Fruit fly (Drosophila melanogaster) ovary, adult (tissue): ENCODE results near the gene Cpr30B.

Experiments used
- CG17801 ChIP-seq: fragments of 200-800 bp; optimal IDR thresholded peaks from 2 replicates; lab custom pipeline; 2019; ENCODE audit warnings: missing biosample characterization, mild to moderate bottlenecking, missing genetic modification characterization, moderate library complexity; ENCODE audit not compliant: partially characterized antibody

Cpr30B gene

DNA sequence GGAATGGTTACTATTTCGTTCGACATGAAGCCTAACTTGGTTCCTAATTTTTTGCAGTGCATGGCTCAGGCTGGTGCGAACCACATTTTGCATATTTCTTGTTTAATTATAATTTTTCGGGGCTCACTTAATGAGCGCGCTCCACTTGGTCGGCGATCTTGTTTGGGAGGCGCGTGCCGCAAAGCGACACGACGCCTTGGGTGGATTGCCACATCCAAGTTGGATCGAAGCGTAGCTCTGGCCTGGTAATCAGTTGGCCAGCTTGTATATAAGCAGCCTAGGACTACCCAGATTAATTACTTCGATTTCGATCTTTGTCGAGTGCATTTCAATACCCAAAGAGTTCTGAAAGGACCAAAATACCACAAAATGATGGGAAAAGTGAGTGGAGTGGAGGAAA is at the start of gene Cpr30B:
Cpr30B (plus strand) TSS at position 301 of the 400 bp plus-strand sequence.
- no peak for TF ChIP-seq CG17801 (GFP tag; lab: Kevin White, UChicago)

DNA sequence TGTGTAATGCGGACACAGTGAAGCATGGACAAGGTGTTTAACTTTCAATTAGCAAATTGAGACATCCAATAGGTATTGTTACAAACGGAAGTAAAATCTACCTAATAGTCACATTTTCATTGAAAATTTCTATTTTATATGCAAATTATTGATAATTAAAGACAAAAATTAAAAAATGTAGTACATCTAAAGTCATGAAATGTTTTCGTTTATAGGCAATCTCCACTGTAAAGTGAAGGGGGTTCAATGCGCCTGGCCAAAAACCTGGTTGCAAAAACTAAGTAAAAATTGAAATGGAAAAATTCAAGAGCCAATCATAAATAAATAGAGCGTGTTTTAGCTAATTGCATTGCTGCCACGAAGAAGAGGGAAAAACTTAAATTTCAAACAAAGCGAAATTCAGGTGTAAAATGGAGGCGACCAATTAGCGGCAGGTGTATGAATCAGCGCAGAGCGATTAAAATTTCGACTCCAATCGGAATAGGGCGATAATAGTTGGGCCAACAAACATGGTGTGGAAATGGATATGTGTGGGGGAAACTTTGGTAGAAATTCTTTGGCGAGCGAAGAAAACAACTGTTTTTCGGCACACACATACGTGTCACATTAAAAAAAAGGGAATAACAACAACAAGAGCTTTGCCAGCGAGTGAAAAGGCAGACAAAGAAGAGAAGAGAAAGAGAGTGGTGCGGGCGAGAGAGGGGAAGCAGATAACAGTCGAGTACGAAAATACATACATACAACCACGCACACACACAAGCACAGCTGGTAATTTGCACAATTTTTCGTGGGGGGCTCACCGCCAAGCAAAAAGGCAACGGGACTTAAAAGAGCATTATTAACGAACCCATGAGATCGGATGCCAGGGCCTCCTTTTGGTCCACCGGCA is 49.1 kb upstream of the Cpr30B start:
- peak; percentile 76 for TF ChIP-seq CG17801 (GFP tag; lab: Kevin White, UChicago)

DNA sequence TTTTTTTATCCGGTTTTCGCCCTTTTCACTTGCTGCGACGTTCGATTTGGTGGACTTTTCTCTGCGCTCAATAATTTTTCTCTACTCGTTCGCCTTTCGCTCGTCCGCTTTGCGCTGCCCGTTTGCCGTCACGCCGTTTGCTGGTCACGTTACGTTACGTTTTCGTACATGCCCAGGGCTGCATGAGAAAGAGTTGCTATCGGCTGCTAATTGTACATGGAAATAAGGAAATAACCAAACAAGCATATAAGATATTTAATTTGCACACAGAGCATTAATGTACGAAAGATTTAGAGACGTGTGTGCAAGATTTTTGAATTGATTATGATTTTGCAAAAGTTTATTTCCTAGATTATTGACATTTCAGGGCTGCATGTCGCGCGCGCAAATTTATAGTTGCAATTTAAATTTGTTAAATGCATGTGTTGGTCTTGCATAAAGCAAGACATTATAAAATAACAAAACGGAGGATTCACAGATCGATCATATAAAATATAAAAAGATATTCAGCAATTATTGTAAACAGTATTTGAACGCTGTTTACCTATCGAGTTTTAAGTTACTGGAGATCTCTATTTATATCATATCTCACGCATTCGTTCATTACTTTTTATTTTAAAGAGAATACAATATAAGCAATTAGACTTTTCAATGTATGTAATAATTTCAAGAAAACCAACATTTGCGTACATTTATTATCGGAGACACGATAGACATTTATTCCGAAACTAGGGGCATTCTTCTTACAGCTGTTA is 47.8 kb upstream of the Cpr30B start, which contains the start of gene Gdi:
Gdi (minus strand) TSS at position 214 of the 755 bp plus-strand sequence.
- TF ChIP-seq CG17801 (GFP tag; lab: Kevin White, UChicago), result no peak

DNA sequence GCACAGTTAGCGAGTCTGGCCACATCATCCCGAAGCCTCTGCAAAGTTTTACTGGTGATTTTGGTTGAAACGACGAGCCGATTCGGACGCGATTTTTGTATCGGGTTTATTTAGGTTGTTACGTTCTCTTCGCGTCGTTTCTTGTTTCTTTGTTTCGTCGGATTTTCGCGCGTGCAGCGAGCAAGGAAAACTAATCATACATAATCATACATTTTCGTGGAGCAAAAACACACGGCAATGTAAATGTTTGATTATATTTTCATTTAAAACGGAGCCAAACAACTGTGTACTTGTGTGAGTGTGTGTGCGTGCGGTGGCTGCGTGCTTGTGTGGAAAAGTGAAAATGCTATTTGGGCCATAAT is 47.3 kb upstream of the Cpr30B start, which contains the start of gene CG33298:
CG33298 (plus strand) TSS at position 57 of the 362 bp plus-strand sequence.
- peak; percentile 47 for TF ChIP-seq CG17801 (GFP tag; lab: Kevin White, UChicago)

DNA sequence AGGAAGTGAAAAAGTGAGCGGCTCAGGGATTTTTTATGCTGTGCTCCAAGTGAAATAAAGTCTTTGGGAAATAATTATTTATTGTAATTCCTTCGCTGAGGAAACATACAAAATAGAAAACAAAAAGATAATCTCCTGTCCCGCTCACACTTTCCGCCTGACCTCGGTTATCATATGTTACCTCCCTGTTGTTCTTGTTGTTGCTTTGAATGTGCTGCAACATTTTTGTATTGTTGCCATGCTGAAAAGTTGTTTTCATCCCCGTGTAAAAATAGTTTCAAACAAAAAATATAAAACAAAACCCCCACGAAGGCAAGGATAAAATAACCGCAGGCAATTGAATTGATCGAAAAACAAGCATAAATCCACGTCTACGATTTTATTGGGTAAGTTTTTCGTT is 46.8 kb upstream of the Cpr30B start:
- no peak for TF ChIP-seq CG17801 (GFP tag; lab: Kevin White, UChicago)

DNA sequence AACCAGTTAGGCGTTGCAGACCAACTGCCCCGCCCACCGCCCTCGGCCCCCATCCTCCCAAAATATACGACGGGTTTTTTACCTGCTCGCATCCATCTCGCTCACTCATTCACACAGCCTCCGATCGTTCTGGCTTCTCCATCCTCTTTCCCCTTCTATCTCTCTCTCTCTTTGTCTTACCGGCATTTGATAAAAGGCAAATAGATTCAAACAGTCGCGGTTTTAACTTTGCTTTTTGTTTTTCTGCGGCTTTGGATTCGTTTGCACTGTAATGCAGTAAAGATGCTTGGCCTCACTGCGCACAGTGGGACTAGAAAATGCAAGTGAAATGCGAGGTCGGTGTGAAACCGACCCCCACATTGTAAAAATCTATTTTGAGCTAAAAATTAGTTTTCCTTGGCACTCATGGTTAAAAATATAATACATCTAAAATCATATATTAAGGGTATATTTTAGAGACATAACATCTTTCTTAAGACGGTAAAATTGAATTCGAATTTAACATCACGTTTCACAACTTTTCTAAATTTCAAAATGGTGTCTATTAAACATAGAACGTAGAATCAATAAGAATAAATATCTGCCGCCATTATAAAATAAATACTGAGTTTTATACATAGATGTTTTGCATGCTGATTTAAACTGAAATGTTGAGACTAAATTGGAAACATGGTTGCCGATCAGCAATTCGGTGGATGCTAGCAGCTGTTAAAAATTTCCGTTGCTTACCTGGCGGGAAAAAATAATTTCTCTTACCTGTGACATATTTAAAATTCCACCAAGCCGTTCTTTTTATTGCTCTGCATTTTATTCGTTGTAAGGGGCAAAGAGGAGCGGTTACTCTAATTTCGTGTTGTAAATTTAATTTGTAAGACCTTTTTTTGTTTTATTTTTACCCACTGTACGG is 46.0 kb upstream of the Cpr30B start:
- TF ChIP-seq CG17801 (GFP tag; lab: Kevin White, UChicago), result no peak

- peak; percentile 59 for TF ChIP-seq CG17801 (GFP tag; lab: Kevin White, UChicago)
Measured at dm6 chr2L:9497285-9497660, 45.4 kb upstream of the Cpr30B start.

DNA sequence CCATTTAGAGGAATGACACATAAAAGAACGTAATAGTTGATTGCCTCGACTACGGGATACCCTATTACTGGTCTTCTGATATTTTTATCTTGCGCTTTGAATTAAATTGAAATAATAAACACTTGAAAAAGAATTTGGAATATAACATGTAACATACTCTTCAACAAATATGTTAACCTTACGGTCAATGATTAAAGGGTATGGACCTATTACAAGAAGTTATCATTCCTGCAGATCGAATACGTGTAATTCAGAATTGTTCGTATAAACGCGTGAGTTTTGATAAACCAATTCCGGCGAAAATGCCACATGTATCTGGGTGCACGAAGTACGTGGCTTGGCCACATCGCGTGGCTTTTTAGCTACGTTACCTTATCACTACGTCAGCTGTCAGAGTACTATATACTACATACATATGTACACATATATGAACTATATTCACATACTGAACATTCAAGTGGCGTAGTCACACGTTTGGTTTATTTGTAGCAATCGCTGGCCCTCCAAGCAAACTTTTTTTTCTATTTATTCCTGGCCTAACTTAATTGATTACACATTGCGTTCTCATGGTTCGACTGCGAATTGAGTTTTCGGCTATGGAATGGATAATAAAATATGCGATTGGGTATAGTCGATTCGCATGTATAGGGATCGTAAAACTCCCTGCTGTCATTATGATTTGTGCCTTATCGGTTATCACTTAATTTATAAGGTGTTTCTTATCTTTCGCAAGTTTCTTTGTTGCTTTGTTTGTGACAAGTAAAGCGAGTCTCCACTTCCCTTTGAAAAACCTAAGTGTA is 44.3 kb upstream of the Cpr30B start:
- peak; percentile 85 for TF ChIP-seq CG17801 (GFP tag; lab: Kevin White, UChicago)

DNA sequence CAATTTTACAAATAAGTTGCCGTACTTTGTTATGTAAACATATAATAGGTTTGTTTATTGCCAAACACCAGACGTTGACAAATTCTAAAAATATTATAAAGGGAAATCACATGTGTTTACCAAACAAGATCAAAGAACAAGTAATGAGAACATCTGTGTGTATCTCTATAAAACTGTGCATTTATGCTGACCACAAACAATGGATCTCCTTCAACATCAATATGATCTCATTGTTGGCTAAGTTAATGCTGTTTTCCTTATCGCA is 43.8 kb upstream of the Cpr30B start:
- TF ChIP-seq CG17801 (GFP tag; lab: Kevin White, UChicago), result no peak

DNA sequence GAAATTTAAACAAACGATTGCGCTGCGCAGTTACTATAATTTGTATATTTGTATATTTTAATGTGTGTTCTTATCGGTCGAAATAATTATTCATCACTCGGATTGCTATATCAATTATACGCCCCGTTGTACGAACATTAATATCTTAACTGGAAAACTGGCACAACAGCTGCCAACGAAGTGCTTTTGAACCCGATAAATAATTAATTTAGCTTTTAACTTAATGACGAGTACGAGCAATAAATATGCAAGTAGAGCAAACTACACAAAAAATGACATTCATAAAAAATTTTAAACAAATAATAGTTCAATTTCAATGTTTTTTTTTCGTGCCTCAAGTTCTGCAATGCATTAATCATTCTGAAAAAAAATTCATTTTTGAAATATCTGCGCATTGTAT is 42.2 kb upstream of the Cpr30B start:
- TF ChIP-seq CG17801 (GFP tag; lab: Kevin White, UChicago), result no peak

dm6 chr2L:9502786-9503443 is 39.8 kb upstream of the Cpr30B start:
- TF ChIP-seq CG17801 (GFP tag; lab: Kevin White, UChicago), result peak; percentile 74

DNA sequence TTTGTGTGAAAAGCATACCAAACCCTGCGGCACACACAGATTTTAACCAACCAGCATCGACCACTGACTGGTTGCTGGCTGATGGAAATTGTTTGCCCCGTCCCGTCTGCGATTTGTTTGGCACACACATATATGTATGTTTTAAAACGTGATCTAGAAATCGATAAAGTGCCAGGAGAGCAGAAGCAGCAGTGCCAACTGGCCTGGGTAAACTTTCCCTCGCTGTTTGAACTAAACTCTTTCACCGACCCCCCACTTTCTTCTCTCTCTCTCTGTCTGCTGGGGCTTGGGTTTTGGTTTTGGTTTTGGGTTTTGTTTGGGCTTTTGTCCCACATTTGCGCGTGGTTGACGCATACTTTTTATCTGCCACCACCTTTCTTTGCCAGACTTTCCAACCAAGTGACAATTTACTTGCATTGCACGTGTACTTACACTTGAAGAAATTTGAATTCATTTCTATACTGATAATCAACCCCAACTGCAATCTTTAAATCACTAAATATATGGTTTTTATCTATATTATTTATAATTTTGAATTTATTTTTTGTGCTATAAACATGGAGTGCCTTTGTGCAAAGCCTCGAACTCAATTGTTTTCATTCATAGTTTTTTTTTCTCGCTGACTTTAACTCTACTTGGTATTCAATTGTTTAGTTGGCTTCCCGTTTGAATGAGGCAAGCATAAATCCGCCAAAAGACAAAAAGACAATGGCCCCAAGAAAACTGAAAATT is 37.1 kb upstream of the Cpr30B start:
- TF ChIP-seq CG17801 (GFP tag; lab: Kevin White, UChicago), result no peak

dm6 chr2L:9506535-9507036 is 36.1 kb upstream of the Cpr30B start:
- no peak for TF ChIP-seq CG17801 (GFP tag; lab: Kevin White, UChicago)
